Fruit fly (Drosophila melanogaster) whole organism, embryonic: Measurements from ENCODE around the gene Syx5.

Experiments
- Adf1 ChIP-seq: fragments of 200-800 bp; sonication (Bioruptor generic); IDR thresholded peaks from 2 replicates; pipeline ENCODE4 v1.3.6; 2022; ENCODE audit warnings: missing biosample characterization, missing genetic modification characterization
- Asciz ChIP-seq: fragments of 200-800 bp; sonication (Bioruptor generic); optimal IDR thresholded peaks from 2 replicates; lab custom pipeline; 2017; ENCODE audit warnings: missing biosample characterization, mild to moderate bottlenecking, missing genetic modification characterization, missing genetic modification reagents
- CG10543 ChIP-seq: fragments of 200-800 bp; sonication (Bioruptor generic); optimal IDR thresholded peaks from 3 replicates; lab custom pipeline; 2017; ENCODE audit warnings: missing biosample characterization, mild to moderate bottlenecking, missing genetic modification characterization, moderate library complexity
- CG12071 ChIP-seq: fragments of 200-800 bp; sonication (Bioruptor generic); optimal IDR thresholded peaks from 3 replicates; lab custom pipeline; 2018; ENCODE audit warnings: missing biosample characterization, mild to moderate bottlenecking, missing genetic modification characterization
- CG17359 ChIP-seq: fragments of 200-800 bp; sonication (Bioruptor generic); optimal IDR thresholded peaks from 3 replicates; lab custom pipeline; 2018; ENCODE audit warnings: missing biosample characterization, mild to moderate bottlenecking, missing genetic modification characterization, moderate library complexity
- CG17568 ChIP-seq: fragments of 200-800 bp; sonication (Bioruptor generic); optimal IDR thresholded peaks from 2 replicates; lab custom pipeline; 2018; ENCODE audit warnings: missing biosample characterization, mild to moderate bottlenecking, missing genetic modification characterization, moderate library complexity
- CG17802 ChIP-seq: fragments of 200-800 bp; sonication (Bioruptor generic); optimal IDR thresholded peaks from 2 replicates; lab custom pipeline; 2018; ENCODE audit warnings: missing biosample characterization, mild to moderate bottlenecking, missing genetic modification characterization, moderate library complexity
- CG1792 ChIP-seq: fragments of 200-800 bp; sonication (Bioruptor generic); optimal IDR thresholded peaks from 2 replicates; lab custom pipeline; 2016; ENCODE audit warnings: missing biosample characterization, missing genetic modification characterization
- CG2202 ChIP-seq: fragments of 200-800 bp; sonication (Bioruptor generic); optimal IDR thresholded peaks from 2 replicates; lab custom pipeline; 2018; ENCODE audit warnings: missing biosample characterization, mild to moderate bottlenecking, missing genetic modification characterization
- CG4282 ChIP-seq: fragments of 200-800 bp; sonication (Bioruptor generic); optimal IDR thresholded peaks from 2 replicates; lab custom pipeline; 2016; ENCODE audit warnings: missing biosample characterization, missing genetic modification characterization
- CG4360 ChIP-seq: fragments of 200-800 bp; sonication (Bioruptor generic); IDR thresholded peaks from 2 replicates; pipeline ENCODE4 v1.3.6; 2022; ENCODE audit warnings: missing biosample characterization, missing genetic modification characterization
- CG43689 ChIP-seq: fragments of 200-800 bp; sonication (Bioruptor generic); IDR thresholded peaks from 2 replicates; pipeline ENCODE4 v1.3.6; 2022; ENCODE audit warnings: missing biosample characterization, missing genetic modification characterization
- CG4404 ChIP-seq: fragments of 200-800 bp; sonication (Bioruptor generic); IDR thresholded peaks from 2 replicates; pipeline ENCODE4 v1.3.6; 2022; ENCODE audit warnings: missing biosample characterization, missing genetic modification characterization
- CG4730 ChIP-seq: fragments of 200-800 bp; sonication (Bioruptor generic); IDR thresholded peaks from 2 replicates; pipeline ENCODE4 v1.3.6; 2022; ENCODE audit warnings: missing biosample characterization, missing genetic modification characterization
- CG7786 ChIP-seq: fragments of 200-800 bp; sonication (Bioruptor generic); optimal IDR thresholded peaks from 2 replicates; lab custom pipeline; 2016; ENCODE audit warnings: missing biosample characterization, missing genetic modification characterization
- CG8089 ChIP-seq: fragments of 200-800 bp; sonication (Bioruptor generic); optimal IDR thresholded peaks from 3 replicates; lab custom pipeline; 2016; ENCODE audit warnings: missing biosample characterization, missing genetic modification characterization
- CG9609 ChIP-seq: fragments of 200-800 bp; sonication (Bioruptor generic); optimal IDR thresholded peaks from 3 replicates; lab custom pipeline; 2016; ENCODE audit warnings: missing biosample characterization, missing genetic modification characterization
- CG9727 ChIP-seq: fragments of 200-800 bp; sonication (Bioruptor generic); optimal IDR thresholded peaks from 3 replicates; lab custom pipeline; 2017; ENCODE audit warnings: missing biosample characterization, mild to moderate bottlenecking, missing genetic modification characterization
- CHES-1-like ChIP-seq: fragments of 200-800 bp; sonication (Bioruptor generic); optimal IDR thresholded peaks from 2 replicates; lab custom pipeline; 2016; ENCODE audit warnings: missing biosample characterization, missing genetic modification characterization
- D ChIP-seq, 2 experiments: fragments of 200-800 bp in 1 of 2; fragments of >200 bp in 1 of 2; sonication (Bioruptor generic) in 1 of 2; optimal IDR thresholded peaks; 2 replicates in 1 of 2; 3 replicates in 1 of 2; lab custom pipeline; 2017; ENCODE audit warnings: mild to moderate bottlenecking in 1 of 2, missing biosample characterization in 1 of 2, missing genetic modification characterization in 1 of 2, missing genetic modification reagents in 1 of 2
- Dp ChIP-seq: fragments of 200-800 bp; sonication (Bioruptor generic); optimal IDR thresholded peaks from 2 replicates; lab custom pipeline; 2018; ENCODE audit warnings: missing biosample characterization, mild to moderate bottlenecking, missing genetic modification characterization, moderate library complexity
- HLH3B ChIP-seq: fragments of 200-800 bp; sonication (Bioruptor generic); IDR thresholded peaks from 2 replicates; pipeline ENCODE4 v1.3.6; 2022; ENCODE audit warnings: missing biosample characterization, missing genetic modification characterization
- Jarid2 ChIP-seq: fragments of 200-800 bp; sonication (Bioruptor generic); optimal IDR thresholded peaks from 3 replicates; lab custom pipeline; 2017; ENCODE audit warnings: mild to moderate bottlenecking, missing biosample characterization, missing genetic modification reagents, missing genetic modification characterization
- Med ChIP-seq: fragments of 200-800 bp; sonication (Bioruptor generic); peaks from one replicate; lab custom pipeline; 2016; ENCODE audit warnings: missing biosample characterization, missing genetic modification characterization, mild to moderate bottlenecking, inconsistent platforms, moderate library complexity
- Rfx ChIP-seq: fragments of 200-800 bp; sonication (Bioruptor generic); IDR thresholded peaks from 2 replicates; pipeline ENCODE4 v1.3.6; 2022; ENCODE audit warnings: missing biosample characterization, missing genetic modification characterization
- Side ChIP-seq: fragments of 200-800 bp; sonication (Bioruptor generic); optimal IDR thresholded peaks from 2 replicates; lab custom pipeline; 2016; ENCODE audit warnings: missing biosample characterization, missing genetic modification characterization
- Stat92E ChIP-seq, 3 experiments: fragments of >200 bp in 2 of 3; fragments of 200-800 bp in 1 of 3; sonication (Bioruptor generic) in 1 of 3; optimal IDR thresholded peaks; 2 replicates each; lab custom pipeline; 2017 to 2019; ENCODE audit warnings: missing biosample characterization in 3 of 3, missing genetic modification characterization in 3 of 3, mild to moderate bottlenecking in 1 of 3, moderate library complexity in 1 of 3
- abd-A ChIP-seq: fragments of 200-800 bp; sonication (Bioruptor generic); optimal IDR thresholded peaks from 3 replicates; lab custom pipeline; 2019; ENCODE audit warnings: missing biosample characterization, mild to moderate bottlenecking, missing genetic modification characterization, moderate library complexity
- aop ChIP-seq: fragments of 200-800 bp; sonication (Bioruptor generic); IDR thresholded peaks from 2 replicates; pipeline ENCODE4 v1.3.6; 2022; ENCODE audit warnings: missing biosample characterization, missing genetic modification characterization
- ap ChIP-seq: fragments of 200-800 bp; sonication (Bioruptor generic); IDR thresholded peaks from 2 replicates; pipeline ENCODE4 v1.3.6; 2022; ENCODE audit warnings: missing biosample characterization, missing genetic modification characterization
- bab2 ChIP-seq: fragments of 200-800 bp; sonication (Bioruptor generic); optimal IDR thresholded peaks from 2 replicates; lab custom pipeline; 2016; ENCODE audit warnings: missing biosample characterization, missing genetic modification characterization
- bowl ChIP-seq: fragments of 200-800 bp; sonication (Bioruptor generic); IDR thresholded peaks from 2 replicates; pipeline ENCODE4 v1.3.6; 2022; ENCODE audit warnings: missing biosample characterization, missing genetic modification characterization
- chinmo ChIP-seq: fragments of 200-800 bp; sonication (Bioruptor generic); IDR thresholded peaks from 4 replicates; pipeline ENCODE4 v1.3.6; 2022; ENCODE audit warnings: missing biosample characterization, missing genetic modification characterization; ENCODE audit not compliant: partially characterized antibody
- crp ChIP-seq, 2 experiments: fragments of 200-800 bp; sonication (Bioruptor generic); optimal IDR thresholded peaks; 2 replicates in 1 of 2; 3 replicates in 1 of 2; lab custom pipeline; 2017; ENCODE audit warnings: missing biosample characterization in 2 of 2, missing genetic modification characterization in 2 of 2, mild to moderate bottlenecking in 1 of 2, moderate library complexity in 1 of 2
- danr ChIP-seq: fragments of 200-800 bp; sonication (Bioruptor generic); IDR thresholded peaks from 2 replicates; pipeline ENCODE4 v1.3.6; 2022; ENCODE audit warnings: missing biosample characterization, missing genetic modification characterization
- dmrt11E ChIP-seq: fragments of 200-800 bp; sonication (Bioruptor generic); optimal IDR thresholded peaks from 3 replicates; lab custom pipeline; 2018; ENCODE audit warnings: missing biosample characterization, mild to moderate bottlenecking, missing genetic modification characterization, moderate library complexity
- esg ChIP-seq: fragments of 200-800 bp; sonication (Bioruptor generic); conservative IDR thresholded peaks from 2 replicates; pipeline ENCODE4 v1.3.6; 2022; ENCODE audit warnings: missing biosample characterization, missing genetic modification characterization
- gce ChIP-seq: fragments of 200-800 bp; sonication (Bioruptor generic); IDR thresholded peaks from 3 replicates; pipeline ENCODE4 v1.3.6; 2022; ENCODE audit warnings: missing biosample characterization, missing genetic modification characterization
- gt ChIP-seq: fragments of 200-800 bp; sonication (Bioruptor generic); IDR thresholded peaks from 2 replicates; pipeline ENCODE4 v1.3.6; 2022; ENCODE audit warnings: missing biosample characterization, missing genetic modification characterization
- jing ChIP-seq: fragments of 200-800 bp; sonication (Bioruptor generic); optimal IDR thresholded peaks from 2 replicates; lab custom pipeline; 2018; ENCODE audit warnings: missing biosample characterization, mild to moderate bottlenecking, missing genetic modification characterization
- maf-S ChIP-seq: fragments of 200-800 bp; sonication (Bioruptor generic); optimal IDR thresholded peaks from 2 replicates; lab custom pipeline; 2016; ENCODE audit warnings: missing biosample characterization, missing genetic modification characterization
- onecut ChIP-seq: fragments of 200-800 bp; sonication (Bioruptor generic); IDR thresholded peaks from 2 replicates; pipeline ENCODE4 v1.3.6; 2022; ENCODE audit warnings: missing biosample characterization, missing genetic modification characterization
- otp ChIP-seq: fragments of 200-800 bp; sonication (Bioruptor generic); IDR thresholded peaks from 3 replicates; pipeline ENCODE4, ENCODE4 v1.3.6; 2022; ENCODE audit warnings: missing biosample characterization, missing genetic modification characterization
- pan ChIP-seq, 4 experiments: fragments of >200 bp in 3 of 4; fragments of 200-800 bp in 1 of 4; sonication (Bioruptor generic) in 1 of 4; optimal IDR thresholded peaks in 3 of 4; IDR thresholded peaks in 1 of 4; 2 replicates each; pipeline versions ENCODE4 v1.3.6 to Lab custom; 2017 to 2022; ENCODE audit warnings: missing biosample characterization in 2 of 4, missing genetic modification characterization in 2 of 4, mixed read lengths in 1 of 4
- sens ChIP-seq: fragments of 200-800 bp; sonication (Bioruptor generic); peaks from one replicate; lab custom pipeline; 2016; ENCODE audit warnings: missing biosample characterization, missing genetic modification characterization
- seq ChIP-seq: fragments of 200-800 bp; sonication (Bioruptor generic); IDR thresholded peaks from 2 replicates; pipeline ENCODE4 v1.3.6; 2022; ENCODE audit warnings: missing biosample characterization, missing genetic modification characterization
- sisA ChIP-seq: fragments of 200-800 bp; sonication (Bioruptor generic); IDR thresholded peaks from 2 replicates; pipeline ENCODE4 v1.3.6; 2022; ENCODE audit warnings: missing biosample characterization, missing genetic modification characterization
- tin ChIP-seq: fragments of 200-800 bp; sonication (Bioruptor generic); optimal IDR thresholded peaks from 3 replicates; lab custom pipeline; 2016; ENCODE audit warnings: missing biosample characterization, missing genetic modification characterization
- tio ChIP-seq: fragments of 200-800 bp; sonication (Bioruptor generic); optimal IDR thresholded peaks from 2 replicates; lab custom pipeline; 2017; ENCODE audit warnings: missing biosample characterization, missing genetic modification characterization, inconsistent platforms
- tll ChIP-seq, 2 experiments: fragments of 200-800 bp in 1 of 2; fragments of >200 bp in 1 of 2; sonication (Bioruptor generic) in 1 of 2; optimal IDR thresholded peaks; 2 replicates each; lab custom pipeline; 2017 to 2019; ENCODE audit warnings: missing biosample characterization in 2 of 2, missing genetic modification characterization in 2 of 2, mild to moderate bottlenecking in 1 of 2, moderate library complexity in 1 of 2
- wek ChIP-seq: fragments of 200-800 bp; sonication (Bioruptor generic); optimal IDR thresholded peaks from 3 replicates; lab custom pipeline; 2018; ENCODE audit warnings: missing biosample characterization, mild to moderate bottlenecking, missing genetic modification characterization, moderate library complexity

The Syx5 gene

dm6 chr2L:16273439-16273838, 33.7 kb upstream of the Syx5 start (continued):
- TF ChIP-seq CG1792 (GFP tag; lab: Kevin White, UChicago) (no peak), maf-S (GFP tag; lab: Kevin White, UChicago) (no peak), Rfx (no peak), Jarid2 (GFP tag; lab: Kevin White, UChicago) (no peak), seq (no peak), gt (GFP tag; lab: Robert Waterston, UW) (no peak), chinmo (GFP tag; lab: Robert Waterston, UW) (peak; percentile 85; the same call in 1 of the 4 replicates), D (optimal IDR thresholded peaks at IDR 0.05; lab: Kevin White, UChicago) (no peak), D (GFP tag; optimal IDR thresholded peaks at IDR 0.05; lab: Kevin White, UChicago) (no peak), Asciz (GFP tag; lab: Kevin White, UChicago) (no peak), Dp (GFP tag; lab: Kevin White, UChicago) (no peak), pan (optimal IDR thresholded peaks at IDR 0.05; lab: Kevin White, UChicago) (no peak), pan (GFP tag; optimal IDR thresholded peaks at IDR 0.05 in 1 of 2, IDR thresholded peaks at IDR 0.05 in 1 of 2) (no peak), Stat92E (GFP tag; optimal IDR thresholded peaks at IDR 0.05; lab: Kevin White, UChicago) (no peak), wek (GFP tag; lab: Kevin White, UChicago) (no peak), CG8089 (GFP tag; lab: Kevin White, UChicago) (no peak), HLH3B (GFP tag; lab: Robert Waterston, UW) (no peak), jing (no peak), onecut (peak; percentile 44; the same call in 1 of the 2 replicates), CG17802 (tag; lab: Kevin White, UChicago) (no peak), Med (GFP tag; lab: Kevin White, UChicago) (no peak), danr (no peak), crp (GFP tag; optimal IDR thresholded peaks at IDR 0.05; lab: Kevin White, UChicago) (peak in 1 of 2 experiments; percentile 12), Adf1 (GFP tag; lab: Robert Waterston, UW) (no peak), CG4282 (GFP tag; lab: Kevin White, UChicago) (no peak), CG7786 (GFP tag; lab: Kevin White, UChicago) (no peak), CG4360 (0 out of 2 replicates have a peak, but pooled peaks have one; percentile 6), esg (GFP tag; lab: Robert Waterston, UW) (no peak), otp (no peak), gce (no peak), CG12071 (no peak), CG43689 (GFP tag; lab: Robert Waterston, UW) (no peak), tll (GFP tag; optimal IDR thresholded peaks at IDR 0.05; lab: Kevin White, UChicago) (no peak), CG17568 (no peak), aop (no peak), bab2 (GFP tag; lab: Kevin White, UChicago) (no peak), CHES-1-like (GFP tag; lab: Kevin White, UChicago) (no peak), tin (GFP tag; lab: Kevin White, UChicago) (no peak), abd-A (tag; lab: Kevin White, UChicago) (no peak), bowl (GFP tag; lab: Robert Waterston, UW) (no peak), CG9609 (GFP tag; lab: Kevin White, UChicago) (no peak), CG4730 (no peak), tio (no peak), CG17359 (tag; lab: Kevin White, UChicago) (no peak), sisA (GFP tag; lab: Robert Waterston, UW) (no peak), dmrt11E (tag; lab: Kevin White, UChicago) (no peak), ap (no peak), CG4404 (GFP tag; lab: Robert Waterston, UW) (no peak), CG10543 (no peak), CG2202 (no peak), sens (GFP tag; lab: Kevin White, UChicago) (peak; percentile 20), CG9727 (GFP tag; lab: Kevin White, UChicago) (no peak), Side (GFP tag; lab: Kevin White, UChicago) (no peak)
